Fruit fly (Drosophila melanogaster): ENCODE measurements around the gene TM9SF4.

The TM9SF4 gene

DNA sequence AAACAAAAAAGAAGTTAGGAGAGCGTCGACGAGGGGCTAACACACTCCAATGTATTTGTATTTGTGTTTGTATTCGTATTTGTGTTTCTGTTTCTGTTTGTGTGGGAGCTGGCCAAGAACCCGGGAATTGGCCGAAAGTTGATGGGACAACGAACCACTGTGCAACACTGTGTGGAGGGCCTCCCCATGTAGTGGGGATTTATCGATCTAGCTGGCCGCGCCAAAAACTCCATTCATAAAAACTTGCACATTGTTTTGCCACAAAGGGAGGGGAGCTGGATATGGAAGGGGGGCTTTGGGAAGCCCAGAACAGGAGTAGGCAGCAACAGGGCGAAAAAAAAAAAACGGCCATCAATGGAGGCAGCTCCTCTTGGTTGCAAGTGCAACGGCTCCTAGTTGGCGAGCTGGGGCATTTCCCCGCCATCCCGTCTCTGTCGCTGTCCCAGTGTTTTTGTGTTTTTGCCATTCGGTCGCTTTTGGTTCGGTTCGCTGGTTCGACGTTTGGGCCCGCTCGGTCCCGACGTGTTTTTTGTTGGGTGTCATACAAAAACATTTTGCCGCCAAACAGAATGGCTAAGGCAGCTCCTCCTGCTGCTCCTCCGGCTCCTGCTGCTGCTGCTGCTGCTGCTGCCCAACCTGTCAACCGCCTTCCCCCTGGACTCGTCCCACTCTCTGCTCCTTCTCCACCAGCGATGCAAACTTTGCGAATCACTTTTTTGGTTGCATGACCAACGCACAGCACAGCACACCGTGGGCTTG lies 30.4 kb downstream of the TM9SF4 start (continued):
- TF ChIP-seq CG32767 (GFP tag; IDR thresholded peaks at IDR 0.05) = no peak
- TF ChIP-seq CG31388 (GFP tag; optimal IDR thresholded peaks at IDR 0.05) = no peak
- no peak for TF ChIP-seq CG8290 (GFP tag; optimal IDR thresholded peaks at IDR 0.05)
- TF ChIP-seq CG8290 (tag; optimal IDR thresholded peaks at IDR 0.05) = no peak
- TF ChIP-seq Atf-2 (GFP tag; optimal IDR thresholded peaks at IDR 0.05) = no peak
- TF ChIP-seq CG43689 (GFP tag; IDR thresholded peaks at IDR 0.05) = 0 out of 2 replicates have a peak, but pooled peaks have one; percentile 21
- no peak for TF ChIP-seq ap (GFP tag; IDR thresholded peaks at IDR 0.05)
- TF ChIP-seq sens (GFP tag) = peak; percentile 42
- peak; percentile 46 for TF ChIP-seq Ets65A (GFP tag)
- TF ChIP-seq Hr39 (optimal IDR thresholded peaks at IDR 0.05) = no peak
- no peak for TF ChIP-seq C15 (GFP tag; IDR thresholded peaks at IDR 0.05)
- 0 out of 3 replicates have a peak, but pooled peaks have one; percentile 23 for TF ChIP-seq HLH4C (GFP tag; IDR thresholded peaks at IDR 0.05; ENCODE audit: partially characterized antibody)
- TF ChIP-seq CG15011 (GFP tag; optimal IDR thresholded peaks at IDR 0.05) = no peak
- no peak for TF ChIP-seq CG8281 (tag; optimal IDR thresholded peaks at IDR 0.05)
- TF ChIP-seq jumu (GFP tag; optimal IDR thresholded peaks at IDR 0.05) = no peak
- TF ChIP-seq pfk (GFP tag; optimal IDR thresholded peaks at IDR 0.05) = no peak
- no peak for TF ChIP-seq fd64A (GFP tag; optimal IDR thresholded peaks at IDR 0.05)
- TF ChIP-seq Six4 (GFP tag; optimal IDR thresholded peaks at IDR 0.05) = no peak
- no peak for TF ChIP-seq pzg (GFP tag; optimal IDR thresholded peaks at IDR 0.05)
- peak; percentile 26; the same call in 1 of the 3 replicates for TF ChIP-seq row (GFP tag; IDR thresholded peaks at IDR 0.05)
- TF ChIP-seq nerfin-2 (GFP tag; IDR thresholded peaks at IDR 0.05; ENCODE audit: partially characterized antibody) = 0 out of 2 replicates have a peak, but pooled peaks have one; percentile 28
- TF ChIP-seq CG10431 (GFP tag; optimal IDR thresholded peaks at IDR 0.05) = peak; percentile 32
- TF ChIP-seq Eip74EF (GFP tag; optimal IDR thresholded peaks at IDR 0.05) = no peak
- TF ChIP-seq CG17829 (tag; optimal IDR thresholded peaks at IDR 0.05) = no peak
- 0 out of 2 replicates have a peak, but pooled peaks have one; percentile 7 for TF ChIP-seq ro (GFP tag; IDR thresholded peaks at IDR 0.05)
- no peak for TF ChIP-seq zf30C (GFP tag; optimal IDR thresholded peaks at IDR 0.05)
- no peak for TF ChIP-seq jigr1 (GFP tag; IDR thresholded peaks at IDR 0.05)
- no peak for TF ChIP-seq CG13894 (tag; optimal IDR thresholded peaks at IDR 0.05)
- TF ChIP-seq usp (GFP tag; optimal IDR thresholded peaks at IDR 0.05) = no peak
- TF ChIP-seq chm (GFP tag; IDR thresholded peaks at IDR 0.05) = no peak
- no peak for TF ChIP-seq gcm2 (GFP tag; optimal IDR thresholded peaks at IDR 0.05)
- no peak for TF ChIP-seq chinmo (GFP tag; IDR thresholded peaks at IDR 0.05; ENCODE audit: partially characterized antibody)
- no peak for TF ChIP-seq hb (GFP tag; IDR thresholded peaks at IDR 0.05; ENCODE audit: partially characterized antibody)
- no peak for TF ChIP-seq hth (optimal IDR thresholded peaks at IDR 0.05)
- TF ChIP-seq CG18599 (GFP tag; optimal IDR thresholded peaks at IDR 0.05) = no peak
- no peak for TF ChIP-seq ERR (GFP tag; optimal IDR thresholded peaks at IDR 0.05)
- no peak for TF ChIP-seq D (optimal IDR thresholded peaks at IDR 0.05)
- TF ChIP-seq D (GFP tag; optimal IDR thresholded peaks at IDR 0.05) = no peak
- TF ChIP-seq zen2 (GFP tag; IDR thresholded peaks at IDR 0.05; ENCODE audit: partially characterized antibody) = no peak
- no peak for TF ChIP-seq CG5245 (GFP tag; optimal IDR thresholded peaks at IDR 0.05)
- TF ChIP-seq CG15073 (GFP tag; optimal IDR thresholded peaks at IDR 0.05) = no peak
- no peak for TF ChIP-seq fd3F (GFP tag; optimal IDR thresholded peaks at IDR 0.05)
- peak; percentile 80 for TF ChIP-seq onecut (GFP tag; IDR thresholded peaks at IDR 0.05)
- TF ChIP-seq Dp (GFP tag; optimal IDR thresholded peaks at IDR 0.05) = no peak
- no peak for TF ChIP-seq scrt (GFP tag; optimal IDR thresholded peaks at IDR 0.05)
- no peak for TF ChIP-seq Ssrp (tag; optimal IDR thresholded peaks at IDR 0.05)
- no peak for TF ChIP-seq B-H2 (GFP tag; optimal IDR thresholded peaks at IDR 0.05)
- TF ChIP-seq Pdp1 (GFP tag; optimal IDR thresholded peaks at IDR 0.05) = peak in 1 of 2 experiments; percentile 4
- TF ChIP-seq br (optimal IDR thresholded peaks at IDR 0.05) = no peak
- TF ChIP-seq Usf (GFP tag; optimal IDR thresholded peaks at IDR 0.05) = no peak
- no peak for TF ChIP-seq Hey (tag; optimal IDR thresholded peaks at IDR 0.05)
